Worm (Caenorhabditis elegans) whole organism, late embryonic: ENCODE measurements around the gene F55B11.5.

Experiments
- F13H6.1 ChIP-seq: sonication (generic microtip); optimal IDR thresholded peaks from 2 replicates; lab custom pipeline; 2016; ENCODE audit warnings: missing genetic modification characterization, missing compliant biosample characterization
- K09A11.1 ChIP-seq: sonication (generic microtip); optimal IDR thresholded peaks from 2 replicates; lab custom pipeline; 2017; ENCODE audit warnings: antibody characterized with exemption, mild to moderate bottlenecking, missing genetic modification characterization, missing compliant biosample characterization; ENCODE audit not compliant: insufficient read depth
- Y22D7AL.16 ChIP-seq: sonication (generic microtip); optimal IDR thresholded peaks from 2 replicates; lab custom pipeline; 2016; ENCODE audit warnings: missing genetic modification characterization, missing compliant biosample characterization
- ahr-1 ChIP-seq: sonication (generic microtip); optimal IDR thresholded peaks from 2 replicates; lab custom pipeline; 2016; ENCODE audit warnings: missing genetic modification characterization, missing compliant biosample characterization
- ama-1 ChIP-seq: fragments of 150-350 bp; optimal IDR thresholded peaks from 2 replicates; lab custom pipeline; 2014
- hlh-6 ChIP-seq: sonication (generic microtip); optimal IDR thresholded peaks from 2 replicates; lab custom pipeline; 2016; ENCODE audit warnings: missing genotype, missing genetic modification characterization, missing compliant biosample characterization
- mec-3 ChIP-seq: sonication (generic microtip); optimal IDR thresholded peaks from 2 replicates; lab custom pipeline; 2016; ENCODE audit warnings: borderline replicate concordance, missing genetic modification characterization, missing compliant biosample characterization
- nhr-232 ChIP-seq: sonication (generic microtip); optimal IDR thresholded peaks from 2 replicates; lab custom pipeline; 2016; ENCODE audit warnings: missing genetic modification characterization, missing compliant biosample characterization
- pha-4 ChIP-seq: fragments of 150-350 bp; optimal IDR thresholded peaks from 2 replicates; lab custom pipeline; 2018; ENCODE audit warnings: missing biosample characterization, missing genetic modification reagents, missing genetic modification characterization
- sdc-2 ChIP-seq: sonication (generic microtip); optimal IDR thresholded peaks from 2 replicates; lab custom pipeline; 2016; ENCODE audit warnings: missing genotype, missing genetic modification characterization, missing compliant biosample characterization
- sox-4 ChIP-seq: sonication (generic microtip); optimal IDR thresholded peaks from 2 replicates; lab custom pipeline; 2017; ENCODE audit warnings: mild to moderate bottlenecking, missing genetic modification characterization, inconsistent platforms, missing compliant biosample characterization
- tbx-2 ChIP-seq: sonication (generic microtip); optimal IDR thresholded peaks from 2 replicates; lab custom pipeline; 2016; ENCODE audit warnings: missing genetic modification characterization, missing compliant biosample characterization
- unc-86 ChIP-seq: sonication (generic microtip); optimal IDR thresholded peaks from 2 replicates; lab custom pipeline; 2016; ENCODE audit warnings: missing genetic modification characterization, missing compliant biosample characterization

- TF ChIP-seq K09A11.1 (tag; lab: Kevin White, UChicago): no peak
- no peak for TF ChIP-seq pha-4 (tag; lab: Kevin White, UChicago)
- TF ChIP-seq hlh-6 (tag; lab: Kevin White, UChicago): no peak
- no peak for TF ChIP-seq Y22D7AL.16 (tag; lab: Kevin White, UChicago)
- no peak for TF ChIP-seq ama-1
- no peak for TF ChIP-seq sox-4
- TF ChIP-seq nhr-232 (tag; lab: Kevin White, UChicago): no peak
- TF ChIP-seq tbx-2 (tag; lab: Kevin White, UChicago): no peak
- no peak for TF ChIP-seq ahr-1 (tag; lab: Kevin White, UChicago)
- TF ChIP-seq sdc-2 (tag; lab: Kevin White, UChicago): no peak
- no peak for TF ChIP-seq F13H6.1 (tag; lab: Kevin White, UChicago)
- no peak for TF ChIP-seq unc-86 (tag; lab: Kevin White, UChicago)
- no peak for TF ChIP-seq mec-3 (tag; lab: Kevin White, UChicago)
Measured at ce11 chrIV:14394812-14395211, 32.7 kb upstream of the F55B11.5 start.
